Worm (Caenorhabditis elegans) whole organism, L2 larva: ENCODE results near the gene srab-22.
A peak's percentile ranks its signal among the peaks of the same experiment; 100 is the strongest.

Experiments used
- F13H6.1 ChIP-seq: sonication (generic microtip); optimal IDR thresholded peaks from 2 replicates; lab custom pipeline; 2016; ENCODE audit warnings: missing genetic modification characterization, missing compliant biosample characterization
- R02D3.7 ChIP-seq: fragments of 150-350 bp; optimal IDR thresholded peaks from 2 replicates; lab custom pipeline; 2014; ENCODE audit warnings: missing biosample characterization, missing genetic modification characterization
- ZK546.5 ChIP-seq: sonication (generic microtip); optimal IDR thresholded peaks from 2 replicates; lab custom pipeline; 2017; ENCODE audit warnings: missing biosample characterization, missing genetic modification characterization
- alr-1 ChIP-seq: fragments of 150-350 bp; optimal IDR thresholded peaks from 2 replicates; lab custom pipeline; 2014; ENCODE audit warnings: missing biosample characterization, missing genetic modification characterization
- ama-1 ChIP-seq: fragments of 150-350 bp; optimal IDR thresholded peaks from 2 replicates; lab custom pipeline; 2018; ENCODE audit warnings: inconsistent platforms
- blmp-1 ChIP-seq: sonication (generic microtip); optimal IDR thresholded peaks from 2 replicates; lab custom pipeline; 2017; ENCODE audit warnings: missing genetic modification characterization, mild to moderate bottlenecking, missing compliant biosample characterization, antibody characterized with exemption, moderate library complexity; ENCODE audit not compliant: insufficient read depth
- crh-2 ChIP-seq: sonication (generic microtip); optimal IDR thresholded peaks from 2 replicates; lab custom pipeline; 2017; ENCODE audit warnings: missing biosample characterization, missing genetic modification characterization
- elt-1 ChIP-seq: fragments of 150-350 bp; optimal IDR thresholded peaks from 2 replicates; lab custom pipeline; 2014; ENCODE audit warnings: missing biosample characterization, missing genetic modification characterization
- fos-1 ChIP-seq: fragments of 150-350 bp; optimal IDR thresholded peaks from 2 replicates; lab custom pipeline; 2014; ENCODE audit warnings: missing biosample characterization, missing genetic modification characterization
- gmeb-1 ChIP-seq: fragments of 150-350 bp; optimal IDR thresholded peaks from 2 replicates; lab custom pipeline; 2014; ENCODE audit warnings: missing biosample characterization, missing genetic modification characterization
- lin-11 ChIP-seq: fragments of 150-350 bp; sonication (generic microtip); optimal IDR thresholded peaks from 2 replicates; lab custom pipeline; 2014; ENCODE audit warnings: missing biosample characterization, missing genetic modification characterization, inconsistent platforms, mixed read lengths
- lin-13 ChIP-seq: fragments of 150-350 bp; optimal IDR thresholded peaks from 2 replicates; lab custom pipeline; 2014; ENCODE audit warnings: missing biosample characterization, missing genetic modification reagents, missing genetic modification characterization
- lin-39 ChIP-seq: fragments of 150-350 bp; optimal IDR thresholded peaks from 2 replicates; lab custom pipeline; 2014; ENCODE audit warnings: missing biosample characterization, missing genetic modification reagents, missing genetic modification characterization
- lsy-2 ChIP-seq, 2 experiments: fragments of 150-350 bp in 1 of 2; sonication (generic microtip) in 1 of 2; optimal IDR thresholded peaks; 2 replicates each; lab custom pipeline; 2014 to 2017; ENCODE audit warnings: missing biosample characterization in 2 of 2, missing genetic modification characterization in 2 of 2
- mab-5 ChIP-seq: fragments of 150-350 bp; optimal IDR thresholded peaks from 2 replicates; lab custom pipeline; 2014; ENCODE audit warnings: missing biosample characterization, missing genetic modification characterization
- mbf-1 ChIP-seq: sonication (generic microtip); optimal IDR thresholded peaks from 2 replicates; lab custom pipeline; 2017; ENCODE audit warnings: missing biosample characterization, missing genetic modification characterization
- mdl-1 ChIP-seq, 2 experiments: fragments of 150-350 bp in 1 of 2; sonication (generic microtip) in 1 of 2; optimal IDR thresholded peaks; 2 replicates each; lab custom pipeline; 2017; ENCODE audit warnings: missing biosample characterization in 2 of 2, missing genetic modification characterization in 2 of 2
- nhr-10 ChIP-seq: sonication (generic microtip); optimal IDR thresholded peaks from 2 replicates; lab custom pipeline; 2017; ENCODE audit warnings: missing biosample characterization, missing genetic modification characterization
- nhr-12 ChIP-seq: fragments of 150-350 bp; optimal IDR thresholded peaks from 2 replicates; lab custom pipeline; 2014; ENCODE audit warnings: missing biosample characterization, missing genetic modification characterization
- nhr-129 ChIP-seq: fragments of 150-350 bp; optimal IDR thresholded peaks from 2 replicates; lab custom pipeline; 2014; ENCODE audit warnings: missing biosample characterization, missing genetic modification characterization
- nhr-21 ChIP-seq: fragments of 150-350 bp; optimal IDR thresholded peaks from 2 replicates; lab custom pipeline; 2014; ENCODE audit warnings: missing biosample characterization, missing genetic modification characterization
- nhr-23 ChIP-seq: fragments of 150-350 bp; optimal IDR thresholded peaks from 2 replicates; lab custom pipeline; 2014; ENCODE audit warnings: missing biosample characterization, missing genetic modification reagents, missing genetic modification characterization
- nhr-237 ChIP-seq: fragments of 150-350 bp; optimal IDR thresholded peaks from 2 replicates; lab custom pipeline; 2014; ENCODE audit warnings: missing biosample characterization, missing genetic modification characterization
- nhr-25 ChIP-seq: fragments of 150-350 bp; sonication (generic microtip); optimal IDR thresholded peaks from 3 replicates; lab custom pipeline; 2014; ENCODE audit warnings: missing biosample characterization, missing genetic modification characterization
- nhr-6 ChIP-seq: fragments of 150-350 bp; optimal IDR thresholded peaks from 2 replicates; lab custom pipeline; 2014; ENCODE audit warnings: missing biosample characterization, missing genetic modification characterization
- sem-4 ChIP-seq: fragments of 150-350 bp; optimal IDR thresholded peaks from 2 replicates; lab custom pipeline; 2014; ENCODE audit warnings: missing biosample characterization, missing genetic modification reagents, missing genetic modification characterization
- skn-1 ChIP-seq: sonication (generic microtip); optimal IDR thresholded peaks from 2 replicates; lab custom pipeline; 2017; ENCODE audit warnings: missing biosample characterization, missing genetic modification characterization
- sma-3 ChIP-seq: sonication (generic microtip); optimal IDR thresholded peaks from 2 replicates; lab custom pipeline; 2016; ENCODE audit warnings: missing genetic modification reagents, missing genetic modification characterization, missing compliant biosample characterization
- unc-39 ChIP-seq: fragments of 150-350 bp; optimal IDR thresholded peaks from 2 replicates; lab custom pipeline; 2014; ENCODE audit warnings: missing biosample characterization, missing genetic modification characterization
- unc-55 ChIP-seq: fragments of 150-350 bp; sonication (generic microtip); optimal IDR thresholded peaks from 3 replicates; lab custom pipeline; 2014; ENCODE audit warnings: missing biosample characterization, missing genetic modification reagents, missing genetic modification characterization
- unc-62 ChIP-seq: fragments of 150-350 bp; optimal IDR thresholded peaks from 2 replicates; lab custom pipeline; 2014; ENCODE audit warnings: missing biosample characterization, missing genetic modification reagents, missing genetic modification characterization
- zag-1 ChIP-seq: fragments of 150-350 bp; optimal IDR thresholded peaks from 2 replicates; lab custom pipeline; 2014; ENCODE audit warnings: missing biosample characterization, missing genetic modification characterization
- ztf-1 ChIP-seq: fragments of 200-800 bp; sonication (Bioruptor generic); conservative IDR thresholded peaks from 2 replicates; pipeline ENCODE4 v1.3.6; 2022; ENCODE audit warnings: missing genetic modification characterization, missing compliant biosample characterization
- ztf-11 ChIP-seq: sonication (generic microtip); optimal IDR thresholded peaks from 2 replicates; lab custom pipeline; 2017; ENCODE audit warnings: missing biosample characterization, missing genetic modification characterization
- ztf-4 ChIP-seq: fragments of 150-350 bp; optimal IDR thresholded peaks from 2 replicates; lab custom pipeline; 2014; ENCODE audit warnings: missing biosample characterization, missing genetic modification characterization

srab-22 gene

ce11 chrV:3444777-3445089 lies 18.6 kb downstream of the srab-22 start, which contains the start of gene cfz-2:
Gene cfz-2, minus strand, starts transcription at chrV:3444877.
- peak; percentile 29 for TF ChIP-seq F13H6.1 (tag; lab: Kevin White, UChicago)
- no peak for TF ChIP-seq unc-62

ce11 chrV:3445090-3445832 lies 19.1 kb downstream of the srab-22 start:
- no peak for TF ChIP-seq gmeb-1 (tag; lab: Kevin White, UChicago)
- TF ChIP-seq unc-39: no peak
- TF ChIP-seq lin-11 (tag; lab: Kevin White, UChicago): no peak
- TF ChIP-seq nhr-25 (tag; lab: Kevin White, UChicago): no peak
- no peak for TF ChIP-seq sem-4
- no peak for TF ChIP-seq ZK546.5 (tag; lab: Kevin White, UChicago)
- TF ChIP-seq ama-1 (lab: Kevin White, UChicago): no peak
- TF ChIP-seq mab-5 (tag; lab: Kevin White, UChicago): no peak
- no peak for TF ChIP-seq nhr-129 (tag; lab: Kevin White, UChicago)
- no peak for TF ChIP-seq lin-39 (tag; lab: Kevin White, UChicago)
- no peak for TF ChIP-seq zag-1
- TF ChIP-seq nhr-237 (tag; lab: Kevin White, UChicago): no peak
- no peak for TF ChIP-seq nhr-10 (tag; lab: Kevin White, UChicago)
- TF ChIP-seq nhr-21 (tag; lab: Kevin White, UChicago): no peak
- no peak for TF ChIP-seq unc-62
- TF ChIP-seq, all 48 proteins: peak for 0

- TF ChIP-seq nhr-12 (tag; lab: Kevin White, UChicago) (no peak), alr-1 (tag; lab: Kevin White, UChicago) (no peak), lin-39 (tag; lab: Kevin White, UChicago) (no peak), F13H6.1 (tag; lab: Kevin White, UChicago) (no peak), crh-2 (tag; lab: Kevin White, UChicago) (no peak), ztf-4 (tag; lab: Kevin White, UChicago) (no peak), lin-13 (GFP tag; lab: Kevin White, UChicago) (no peak), lsy-2 (tag; optimal IDR thresholded peaks at IDR 0.05; lab: Kevin White, UChicago) (no peak), ZK546.5 (tag; lab: Kevin White, UChicago) (no peak), mdl-1 (tag; optimal IDR thresholded peaks at IDR 0.05; lab: Kevin White, UChicago) (no peak), sma-3 (GFP tag; lab: Kevin White, UChicago) (no peak)
Observed at ce11 chrV:3449810-3450209, 23.6 kb downstream of the srab-22 start.

ce11 chrV:3450351-3450750 lies 24.2 kb downstream of the srab-22 start:
- TF ChIP-seq mab-5 (tag; lab: Kevin White, UChicago) (no peak), lin-11 (tag; lab: Kevin White, UChicago) (no peak), ama-1 (lab: Kevin White, UChicago) (no peak), skn-1 (tag; lab: Kevin White, UChicago) (no peak), ztf-4 (tag; lab: Kevin White, UChicago) (no peak), elt-1 (tag; lab: Kevin White, UChicago) (no peak), alr-1 (tag; lab: Kevin White, UChicago) (no peak), R02D3.7 (tag; lab: Kevin White, UChicago) (no peak), nhr-6 (tag; lab: Kevin White, UChicago) (no peak), nhr-10 (tag; lab: Kevin White, UChicago) (no peak), unc-39 (no peak), nhr-129 (tag; lab: Kevin White, UChicago) (no peak), mbf-1 (tag; lab: Kevin White, UChicago) (no peak), ztf-11 (tag; lab: Kevin White, UChicago) (no peak), fos-1 (tag; lab: Kevin White, UChicago) (no peak), ztf-1 (no peak), nhr-23 (tag; lab: Kevin White, UChicago) (no peak), blmp-1 (no peak)

ce11 chrV:3451646-3452045 lies 25.5 kb downstream of the srab-22 start:
- TF ChIP-seq ztf-4 (tag; lab: Kevin White, UChicago): no peak
- no peak for TF ChIP-seq nhr-25 (tag; lab: Kevin White, UChicago)
- TF ChIP-seq unc-55 (GFP tag; lab: Kevin White, UChicago): no peak
- TF ChIP-seq nhr-12 (tag; lab: Kevin White, UChicago): no peak
